Fruit fly (Drosophila melanogaster) whole organism, embryonic: ENCODE results near the gene CG10035.

Experiments used
- Asciz ChIP-seq: fragments of 200-800 bp; sonication (Bioruptor generic); optimal IDR thresholded peaks from 2 replicates; lab custom pipeline; 2017; ENCODE audit warnings: missing biosample characterization, mild to moderate bottlenecking, missing genetic modification characterization, missing genetic modification reagents
- Atf3 ChIP-seq: fragments of 200-800 bp; sonication (Bioruptor generic); optimal IDR thresholded peaks from 3 replicates; lab custom pipeline; 2016; ENCODE audit warnings: missing biosample characterization, missing genetic modification characterization
- CG10267 ChIP-seq: fragments of 200-800 bp; sonication (Bioruptor generic); optimal IDR thresholded peaks from 2 replicates; lab custom pipeline; 2018; ENCODE audit warnings: missing biosample characterization, mild to moderate bottlenecking, missing genetic modification characterization, moderate library complexity
- CG10274 ChIP-seq: fragments of 200-800 bp; sonication (Bioruptor generic); optimal IDR thresholded peaks from 3 replicates; lab custom pipeline; 2017; ENCODE audit warnings: missing biosample characterization, mild to moderate bottlenecking, missing genetic modification characterization
- CG12219 ChIP-seq: fragments of 200-800 bp; sonication (Bioruptor generic); optimal IDR thresholded peaks from 3 replicates; lab custom pipeline; 2018; ENCODE audit warnings: missing biosample characterization, mild to moderate bottlenecking, missing genetic modification characterization
- CG13775 ChIP-seq: fragments of 200-800 bp; sonication (Bioruptor generic); optimal IDR thresholded peaks from 3 replicates; lab custom pipeline; 2017; ENCODE audit warnings: missing biosample characterization, mild to moderate bottlenecking, missing genetic modification characterization
- CG14860 ChIP-seq: fragments of 200-800 bp; sonication (Bioruptor generic); IDR thresholded peaks from 3 replicates; pipeline ENCODE4 v1.3.6; 2022; ENCODE audit warnings: missing biosample characterization, missing genetic modification characterization; ENCODE audit not compliant: partially characterized antibody
- CG15011 ChIP-seq: fragments of 200-800 bp; sonication (Bioruptor generic); optimal IDR thresholded peaks from 3 replicates; lab custom pipeline; 2018; ENCODE audit warnings: missing biosample characterization, mild to moderate bottlenecking, missing genetic modification characterization
- CG1529 ChIP-seq: fragments of 200-800 bp; sonication (Bioruptor generic); optimal IDR thresholded peaks from 3 replicates; lab custom pipeline; 2018; ENCODE audit warnings: missing biosample characterization, missing genetic modification characterization
- CG15601 ChIP-seq: fragments of 200-800 bp; sonication (Bioruptor generic); optimal IDR thresholded peaks from 3 replicates; lab custom pipeline; 2019; ENCODE audit warnings: missing biosample characterization, mild to moderate bottlenecking, missing genetic modification characterization, moderate library complexity
- CG17612 ChIP-seq: fragments of 200-800 bp; sonication (Bioruptor generic); IDR thresholded peaks from 2 replicates; pipeline ENCODE4 v1.3.6; 2022; ENCODE audit warnings: missing biosample characterization, missing genetic modification characterization
- CG30431 ChIP-seq: fragments of 200-800 bp; sonication (Bioruptor generic); optimal IDR thresholded peaks from 2 replicates; lab custom pipeline; 2017; ENCODE audit warnings: missing biosample characterization, missing genetic modification characterization
- CG34376 ChIP-seq: fragments of 200-800 bp; sonication (Bioruptor generic); optimal IDR thresholded peaks from 2 replicates; lab custom pipeline; 2018; ENCODE audit warnings: missing biosample characterization, mild to moderate bottlenecking, missing genetic modification characterization
- CG34422 ChIP-seq: fragments of 200-800 bp; sonication (Bioruptor generic); IDR thresholded peaks from 3 replicates; pipeline ENCODE4 v1.3.6; 2022; ENCODE audit warnings: missing biosample characterization, missing genetic modification characterization
- CG4282 ChIP-seq: fragments of 200-800 bp; sonication (Bioruptor generic); optimal IDR thresholded peaks from 2 replicates; lab custom pipeline; 2016; ENCODE audit warnings: missing biosample characterization, missing genetic modification characterization
- CG4404 ChIP-seq: fragments of 200-800 bp; sonication (Bioruptor generic); IDR thresholded peaks from 2 replicates; pipeline ENCODE4 v1.3.6; 2022; ENCODE audit warnings: missing biosample characterization, missing genetic modification characterization
- CG6683 ChIP-seq: fragments of 200-800 bp; sonication (Bioruptor generic); optimal IDR thresholded peaks from 2 replicates; lab custom pipeline; 2017; ENCODE audit warnings: missing biosample characterization, mild to moderate bottlenecking, missing genetic modification characterization, missing genetic modification reagents
- CG8944 ChIP-seq: fragments of 200-800 bp; sonication (Bioruptor generic); optimal IDR thresholded peaks from 3 replicates; lab custom pipeline; 2016; ENCODE audit warnings: missing biosample characterization, missing genetic modification characterization
- CG9609 ChIP-seq: fragments of 200-800 bp; sonication (Bioruptor generic); optimal IDR thresholded peaks from 3 replicates; lab custom pipeline; 2016; ENCODE audit warnings: missing biosample characterization, missing genetic modification characterization
- Dbx ChIP-seq: fragments of 200-800 bp; sonication (Bioruptor generic); IDR thresholded peaks from 3 replicates; pipeline ENCODE4 v1.3.6; 2022; ENCODE audit warnings: missing biosample characterization, missing genetic modification characterization
- Dfd ChIP-seq, 2 experiments: fragments of >200 bp; optimal IDR thresholded peaks; 2 replicates each; lab custom pipeline; 2017; ENCODE audit warnings: missing biosample characterization in 2 of 2, missing genetic modification characterization in 2 of 2
- Ets97D ChIP-seq: fragments of 200-800 bp; sonication (Bioruptor generic); optimal IDR thresholded peaks from 3 replicates; lab custom pipeline; 2016; ENCODE audit warnings: missing biosample characterization, missing genetic modification characterization
- Fer3 ChIP-seq: fragments of 200-800 bp; sonication (Bioruptor generic); optimal IDR thresholded peaks from 2 replicates; lab custom pipeline; 2018; ENCODE audit warnings: missing biosample characterization, mild to moderate bottlenecking, missing genetic modification characterization, moderate library complexity
- HLH4C ChIP-seq: fragments of 200-800 bp; sonication (Bioruptor generic); IDR thresholded peaks from 3 replicates; pipeline ENCODE4 v1.3.6; 2022; ENCODE audit warnings: missing biosample characterization, missing genetic modification characterization; ENCODE audit not compliant: partially characterized antibody
- Mrtf ChIP-seq: fragments of 200-800 bp; sonication (Bioruptor generic); IDR thresholded peaks from 3 replicates; pipeline ENCODE4 v1.3.6; 2022; ENCODE audit warnings: missing biosample characterization, missing genetic modification characterization
- NC2β ChIP-seq: fragments of 200-800 bp; sonication (Bioruptor generic); optimal IDR thresholded peaks from 2 replicates; lab custom pipeline; 2016; ENCODE audit warnings: missing biosample characterization, missing genetic modification characterization
- NFAT ChIP-seq: fragments of 200-800 bp; sonication (Bioruptor generic); IDR thresholded peaks from 2 replicates; pipeline ENCODE4 v1.3.6; 2022; ENCODE audit warnings: missing biosample characterization, missing genetic modification characterization
- Pdp1 ChIP-seq, 2 experiments: fragments of 200-800 bp; sonication (Bioruptor generic); optimal IDR thresholded peaks; 3 replicates each; lab custom pipeline; 2016; ENCODE audit warnings: missing biosample characterization in 2 of 2, missing genetic modification characterization in 2 of 2, mild to moderate bottlenecking in 1 of 2, moderate library complexity in 1 of 2
- Ptx1 ChIP-seq: fragments of 200-800 bp; sonication (Bioruptor generic); IDR thresholded peaks from 2 replicates; pipeline ENCODE4 v1.3.6; 2022; ENCODE audit warnings: missing biosample characterization, missing genetic modification characterization
- Ravus ChIP-seq: fragments of 200-800 bp; sonication (Bioruptor generic); IDR thresholded peaks from 2 replicates; pipeline ENCODE4 v1.3.6; 2022; ENCODE audit warnings: missing biosample characterization, missing genetic modification characterization
- ara ChIP-seq: fragments of 200-800 bp; sonication (Bioruptor generic); IDR thresholded peaks from 2 replicates; pipeline ENCODE4 v1.3.6; 2022; ENCODE audit warnings: missing biosample characterization, missing genetic modification characterization
- ash1 ChIP-seq: fragments of 200-800 bp; sonication (Bioruptor generic); optimal IDR thresholded peaks from 2 replicates; lab custom pipeline; 2018; ENCODE audit warnings: missing biosample characterization, mild to moderate bottlenecking, missing genetic modification characterization
- ato ChIP-seq: fragments of 200-800 bp; sonication (Bioruptor generic); IDR thresholded peaks from 2 replicates; pipeline ENCODE4 v1.3.6; 2022; ENCODE audit warnings: missing biosample characterization, missing genetic modification characterization; ENCODE audit not compliant: partially characterized antibody
- bbx ChIP-seq: fragments of 200-800 bp; sonication (Bioruptor generic); IDR thresholded peaks from 2 replicates; pipeline ENCODE4 v1.3.6; 2022; ENCODE audit warnings: missing biosample characterization, missing genetic modification characterization; ENCODE audit not compliant: partially characterized antibody
- btn ChIP-seq: fragments of 200-800 bp; sonication (Bioruptor generic); optimal IDR thresholded peaks from 2 replicates; lab custom pipeline; 2016; ENCODE audit warnings: missing biosample characterization, missing genetic modification characterization
- crol ChIP-seq: fragments of 200-800 bp; sonication (Bioruptor generic); IDR thresholded peaks from 2 replicates; pipeline ENCODE4 v1.3.6; 2022; ENCODE audit warnings: missing biosample characterization, missing genetic modification characterization
- danr ChIP-seq: fragments of 200-800 bp; sonication (Bioruptor generic); IDR thresholded peaks from 2 replicates; pipeline ENCODE4 v1.3.6; 2022; ENCODE audit warnings: missing biosample characterization, missing genetic modification characterization
- ems ChIP-seq: fragments of 200-800 bp; sonication (Bioruptor generic); optimal IDR thresholded peaks from 3 replicates; lab custom pipeline; 2016; ENCODE audit warnings: missing biosample characterization, missing genetic modification characterization
- eve ChIP-seq, 2 experiments: fragments of >200 bp; optimal IDR thresholded peaks; 2 replicates each; lab custom pipeline; 2017; ENCODE audit warnings: missing biosample characterization in 2 of 2, missing genetic modification characterization in 2 of 2
- fd64A ChIP-seq: fragments of 200-800 bp; sonication (Bioruptor generic); optimal IDR thresholded peaks from 3 replicates; lab custom pipeline; 2018; ENCODE audit warnings: missing biosample characterization, mild to moderate bottlenecking, missing genetic modification characterization
- gsb ChIP-seq: fragments of 200-800 bp; sonication (Bioruptor generic); IDR thresholded peaks from 2 replicates; pipeline ENCODE4 v1.3.6; 2022; ENCODE audit warnings: missing biosample characterization, missing genetic modification characterization
- her ChIP-seq: fragments of 200-800 bp; sonication (Bioruptor generic); optimal IDR thresholded peaks from 2 replicates; lab custom pipeline; 2016; ENCODE audit warnings: missing biosample characterization, missing genetic modification characterization
- nau ChIP-seq: fragments of 200-800 bp; sonication (Bioruptor generic); optimal IDR thresholded peaks from 3 replicates; lab custom pipeline; 2017; ENCODE audit warnings: missing biosample characterization, mild to moderate bottlenecking, missing genetic modification characterization, missing genetic modification reagents
- ranshi ChIP-seq: fragments of 200-800 bp; sonication (Bioruptor generic); IDR thresholded peaks from 2 replicates; pipeline ENCODE4 v1.3.6; 2022; ENCODE audit warnings: missing biosample characterization, missing genetic modification characterization
- ro ChIP-seq: fragments of 200-800 bp; sonication (Bioruptor generic); IDR thresholded peaks from 2 replicates; pipeline ENCODE4 v1.3.6; 2022; ENCODE audit warnings: missing biosample characterization, missing genetic modification characterization
- row ChIP-seq: fragments of 200-800 bp; sonication (Bioruptor generic); IDR thresholded peaks from 3 replicates; pipeline ENCODE4 v1.3.6; 2022; ENCODE audit warnings: missing biosample characterization, missing genetic modification characterization
- sd ChIP-seq: fragments of 200-800 bp; sonication (Bioruptor generic); optimal IDR thresholded peaks from 3 replicates; lab custom pipeline; 2018; ENCODE audit warnings: missing biosample characterization, mild to moderate bottlenecking, missing genetic modification characterization, moderate library complexity
- trh ChIP-seq: fragments of 200-800 bp; sonication (Bioruptor generic); optimal IDR thresholded peaks from 2 replicates; lab custom pipeline; 2016; ENCODE audit warnings: missing biosample characterization, missing genetic modification characterization
- wdn ChIP-seq: fragments of 200-800 bp; sonication (Bioruptor generic); IDR thresholded peaks from 2 replicates; pipeline ENCODE4 v1.3.6; 2022; ENCODE audit warnings: missing biosample characterization, missing genetic modification characterization

The CG10035 gene

dm6 chr3R:12406235-12407196, 24.0 kb upstream of the CG10035 start, which contains the start of gene CG5167 (continued):
- TF ChIP-seq Ptx1 (GFP tag; lab: Robert Waterston, UW): no peak
- no peak for TF ChIP-seq CG14860 (GFP tag; lab: Robert Waterston, UW)
- TF ChIP-seq CG34422 (GFP tag; lab: Robert Waterston, UW): 0 out of 3 replicates have a peak, but pooled peaks have one; percentile 30
- TF ChIP-seq ara (GFP tag; lab: Robert Waterston, UW): no peak
- no peak for TF ChIP-seq Asciz (GFP tag; lab: Kevin White, UChicago)
- TF ChIP-seq row (GFP tag; lab: Robert Waterston, UW): peak; percentile 70
- TF ChIP-seq crol: no peak
- no peak for TF ChIP-seq NFAT (GFP tag; lab: Robert Waterston, UW)
- no peak for TF ChIP-seq trh
- no peak for TF ChIP-seq Dfd (GFP tag; optimal IDR thresholded peaks at IDR 0.05; lab: Kevin White, UChicago)
- peak; percentile 18 for TF ChIP-seq CG4282 (GFP tag; lab: Kevin White, UChicago)
- TF ChIP-seq CG9609 (GFP tag; lab: Kevin White, UChicago): no peak
- no peak for TF ChIP-seq CG1529 (GFP tag; lab: Kevin White, UChicago)
- no peak for TF ChIP-seq CG30431 (GFP tag; lab: Kevin White, UChicago)
- no peak for TF ChIP-seq CG4404 (GFP tag; lab: Robert Waterston, UW)
- no peak for TF ChIP-seq ato (GFP tag; lab: Robert Waterston, UW)
- TF ChIP-seq nau (GFP tag; lab: Kevin White, UChicago): no peak
- no peak for TF ChIP-seq ems
- TF ChIP-seq wdn (GFP tag; lab: Robert Waterston, UW): no peak
- TF ChIP-seq CG8944 (GFP tag; lab: Kevin White, UChicago): no peak
- no peak for TF ChIP-seq ranshi (GFP tag; lab: Robert Waterston, UW)
- TF ChIP-seq CG15011 (GFP tag; lab: Kevin White, UChicago): no peak
- peak; percentile 37 for TF ChIP-seq CG15601
- TF ChIP-seq gsb: no peak
- no peak for TF ChIP-seq fd64A (GFP tag; lab: Kevin White, UChicago)
- TF ChIP-seq CG12219 (GFP tag; lab: Kevin White, UChicago): no peak
- peak; percentile 35 for TF ChIP-seq Fer3
- peak; percentile 76 for TF ChIP-seq CG34376
- peak in 1 of 2 experiments; percentile 16 for TF ChIP-seq Pdp1 (GFP tag; optimal IDR thresholded peaks at IDR 0.05; lab: Kevin White, UChicago)
- no peak for TF ChIP-seq danr (GFP tag; lab: Robert Waterston, UW)
- TF ChIP-seq NC2β (GFP tag; lab: Kevin White, UChicago): no peak
- no peak for TF ChIP-seq Ravus
- no peak for TF ChIP-seq Atf3 (GFP tag; lab: Kevin White, UChicago)
- TF ChIP-seq HLH4C: peak; percentile 39; the same call in 2 of the 3 replicates
- TF ChIP-seq Mrtf (GFP tag; lab: Robert Waterston, UW): no peak
- TF ChIP-seq sd (tag; lab: Kevin White, UChicago): no peak
- TF ChIP-seq Dbx (GFP tag; lab: Robert Waterston, UW): no peak
- no peak for TF ChIP-seq CG6683 (GFP tag; lab: Kevin White, UChicago)
- TF ChIP-seq Ets97D (GFP tag; lab: Kevin White, UChicago): no peak
- TF ChIP-seq CG13775: no peak
- no peak for TF ChIP-seq CG10274 (GFP tag; lab: Kevin White, UChicago)
- TF ChIP-seq ash1 (GFP tag; lab: Kevin White, UChicago): no peak
- TF ChIP-seq ro (GFP tag; lab: Robert Waterston, UW): no peak
- no peak for TF ChIP-seq CG17612
- no peak for TF ChIP-seq eve (GFP tag; optimal IDR thresholded peaks at IDR 0.05; lab: Kevin White, UChicago)
- no peak for TF ChIP-seq her (GFP tag; lab: Kevin White, UChicago)
- peak; percentile 64 for TF ChIP-seq CG10267
- TF ChIP-seq btn: no peak
- 0 out of 2 replicates have a peak, but pooled peaks have one; percentile 22 for TF ChIP-seq bbx (GFP tag; lab: Robert Waterston, UW)
